Worm (Caenorhabditis elegans) whole organism, L4/young adult: ENCODE data around the gene F01F1.3.

Source experiments
- W03F9.2 ChIP-seq: fragments of 150-350 bp; optimal IDR thresholded peaks from 2 replicates; lab custom pipeline; 2014; ENCODE audit warnings: missing biosample characterization, missing genetic modification characterization
- him-1 ChIP-seq: sonication (generic microtip); optimal IDR thresholded peaks from 2 replicates; lab custom pipeline; 2016; ENCODE audit warnings: missing genotype, missing genetic modification reagents, missing genetic modification characterization, missing compliant biosample characterization

DNA sequence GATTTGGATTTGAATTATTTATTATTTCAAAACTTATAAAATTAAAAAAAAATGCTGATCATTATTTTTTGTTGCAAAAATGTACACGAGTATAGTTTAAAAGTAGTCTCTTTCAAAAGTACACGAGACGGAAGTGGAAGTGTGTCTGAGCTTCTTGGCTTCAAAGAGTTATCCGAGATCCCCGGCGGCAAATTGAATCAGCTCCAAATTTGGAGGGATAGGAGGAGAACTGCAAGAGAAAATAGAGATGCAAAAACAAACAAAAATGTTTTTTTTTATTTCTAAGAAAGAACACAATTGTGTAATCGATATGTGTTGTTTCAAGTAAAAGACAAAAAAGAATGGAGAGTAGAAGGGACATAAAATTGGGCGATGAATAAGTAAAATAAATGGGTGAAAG is 30.8 kb downstream of the F01F1.3 start:
- TF ChIP-seq him-1 (tag; lab: Kevin White, UChicago) (no peak), W03F9.2 (tag; lab: Kevin White, UChicago) (no peak)
